In the genomic region with DNA sequence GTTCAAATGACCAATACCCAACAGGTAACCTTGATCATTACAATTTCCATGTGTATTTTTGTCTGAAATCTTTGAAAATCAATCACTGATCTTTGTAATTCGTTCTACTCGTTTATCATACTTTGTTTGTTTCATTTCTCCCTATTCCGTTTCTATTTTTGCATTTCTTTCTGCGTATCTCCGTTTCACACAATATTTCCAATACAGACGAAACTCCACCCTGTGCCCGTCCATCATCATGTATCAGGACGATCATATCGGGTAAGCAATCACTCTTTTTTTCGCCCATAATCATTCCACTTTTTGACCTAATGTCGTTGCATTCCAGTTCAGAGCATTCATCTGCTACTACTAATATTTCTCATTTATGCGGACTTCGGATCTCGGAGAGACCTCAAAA, we compare ENCODE assay signal across 5 worm cellular contexts.
A peak's percentile ranks its signal among the peaks of the same experiment; 100 is the strongest.
TF ChIP-seq lines count a peak whose summit lies in the region.

A gene (plus strand): TSS at position 206 of the 400 bp plus-strand sequence.

TF ChIP-seq in whole organism, L1 larva, 84 proteins besides CTCF, POLR2A, EP300 and RAD21 (continues in another document):
- TF ChIP-seq nhr-11 (tag; optimal IDR thresholded peaks at IDR 0.05; lab: Kevin White, UChicago): no peak
- TF ChIP-seq fkh-10 (GFP tag; optimal IDR thresholded peaks at IDR 0.05; lab: Kevin White, UChicago): no peak
- TF ChIP-seq C16A3.4 (tag; optimal IDR thresholded peaks at IDR 0.05; lab: Kevin White, UChicago): no peak
- TF ChIP-seq xbp-1 (tag; optimal IDR thresholded peaks at IDR 0.05; lab: Kevin White, UChicago): no peak
- peak; percentile 69 for TF ChIP-seq nhr-20 (tag; optimal IDR thresholded peaks at IDR 0.05; lab: Kevin White, UChicago)
- TF ChIP-seq elt-3 (tag; optimal IDR thresholded peaks at IDR 0.05; lab: Kevin White, UChicago): peak in 3 of 6 experiments; percentile 29 to 65 (median 64)
- TF ChIP-seq unc-98 (GFP tag; IDR thresholded peaks at IDR 0.05; lab: Robert Waterston, UW): no peak
- TF ChIP-seq nhr-84 (tag; optimal IDR thresholded peaks at IDR 0.05; lab: Kevin White, UChicago): no peak
- no peak for TF ChIP-seq fkh-4 (tag; optimal IDR thresholded peaks at IDR 0.05; lab: Kevin White, UChicago; ENCODE audit: borderline replicate concordance)
- no peak for TF ChIP-seq unc-130 (tag; optimal IDR thresholded peaks at IDR 0.05; lab: Kevin White, UChicago)
- no peak for TF ChIP-seq nhr-12 (tag; optimal IDR thresholded peaks at IDR 0.05; lab: Kevin White, UChicago)
- no peak for TF ChIP-seq aha-1 (tag; optimal IDR thresholded peaks at IDR 0.05; lab: Kevin White, UChicago)
- TF ChIP-seq lir-3 (tag; optimal IDR thresholded peaks at IDR 0.05; lab: Kevin White, UChicago; ENCODE audit: poor library complexity): no peak
- TF ChIP-seq egl-27 (tag; optimal IDR thresholded peaks at IDR 0.05; lab: Kevin White, UChicago): no peak
- TF ChIP-seq nhr-71 (tag; optimal IDR thresholded peaks at IDR 0.05; lab: Kevin White, UChicago): peak; percentile 56
- no peak for TF ChIP-seq pqm-1 (tag; optimal IDR thresholded peaks at IDR 0.05; lab: Kevin White, UChicago)
- TF ChIP-seq nhr-28 (tag; optimal IDR thresholded peaks at IDR 0.05; lab: Kevin White, UChicago): no peak

TF ChIP-seq in whole organism, L2 larva, 48 proteins besides CTCF, POLR2A, EP300 and RAD21:
- TF ChIP-seq sma-3 (GFP tag; optimal IDR thresholded peaks at IDR 0.05; lab: Kevin White, UChicago) (peak; percentile 48), ztf-1 (GFP tag; conservative IDR thresholded peaks at IDR 0.05; lab: Robert Waterston, UW) (no peak), nhr-10 (tag; optimal IDR thresholded peaks at IDR 0.05; lab: Kevin White, UChicago) (no peak), mab-5 (tag; optimal IDR thresholded peaks at IDR 0.05; lab: Kevin White, UChicago) (no peak), gmeb-1 (tag; optimal IDR thresholded peaks at IDR 0.05; lab: Kevin White, UChicago) (no peak), aly-2 (tag; optimal IDR thresholded peaks at IDR 0.05; lab: Kevin White, UChicago) (no peak), lin-13 (GFP tag; optimal IDR thresholded peaks at IDR 0.05; lab: Kevin White, UChicago) (no peak), dmd-4 (tag; optimal IDR thresholded peaks at IDR 0.05; lab: Kevin White, UChicago) (no peak), nhr-77 (tag; optimal IDR thresholded peaks at IDR 0.05; lab: Kevin White, UChicago) (no peak), crh-2 (tag; optimal IDR thresholded peaks at IDR 0.05; lab: Kevin White, UChicago) (peak; percentile 64), F13H6.1 (tag; optimal IDR thresholded peaks at IDR 0.05; lab: Kevin White, UChicago) (no peak), sma-9 (GFP tag; optimal IDR thresholded peaks at IDR 0.05; lab: Kevin White, UChicago) (peak; percentile 78), sma-9 (tag; optimal IDR thresholded peaks at IDR 0.05; lab: Kevin White, UChicago) (no peak), elt-1 (tag; optimal IDR thresholded peaks at IDR 0.05; lab: Kevin White, UChicago) (no peak), Y55F3AM.14 (GFP tag; optimal IDR thresholded peaks at IDR 0.05; lab: Kevin White, UChicago) (no peak), nhr-129 (tag; optimal IDR thresholded peaks at IDR 0.05; lab: Kevin White, UChicago) (peak; percentile 45), fos-1 (tag; optimal IDR thresholded peaks at IDR 0.05; lab: Kevin White, UChicago) (peak; percentile 70)

TF ChIP-seq in whole organism, L3 larva, 47 proteins besides CTCF, POLR2A, EP300 and RAD21:
- peak; percentile 67 for TF ChIP-seq pqm-1 (tag; optimal IDR thresholded peaks at IDR 0.05; lab: Kevin White, UChicago)
- TF ChIP-seq elt-2 (tag; optimal IDR thresholded peaks at IDR 0.05; lab: Kevin White, UChicago): peak; percentile 79
- no peak for TF ChIP-seq zag-1 (tag; optimal IDR thresholded peaks at IDR 0.05; lab: Kevin White, UChicago)
TF ChIP-seq in whole organism, L3 larva: peak in this region for 2.

TF ChIP-seq in whole organism, L4 larva, 104 proteins besides CTCF, POLR2A, EP300 and RAD21:
- TF ChIP-seq hlh-11 (tag; optimal IDR thresholded peaks at IDR 0.05; lab: Kevin White, UChicago) (peak; percentile 82), gei-8 (GFP tag; optimal IDR thresholded peaks at IDR 0.05; lab: Kevin White, UChicago) (no peak), pqm-1 (tag; optimal IDR thresholded peaks at IDR 0.05; lab: Kevin White, UChicago) (peak; percentile 65), nhr-77 (tag; optimal IDR thresholded peaks at IDR 0.05; lab: Kevin White, UChicago) (peak; percentile 41), duxl-1 (tag; optimal IDR thresholded peaks at IDR 0.05; lab: Kevin White, UChicago; ENCODE audit: poor library complexity) (no peak), zip-2 (tag; optimal IDR thresholded peaks at IDR 0.05; lab: Kevin White, UChicago) (no peak), attf-4 (tag; optimal IDR thresholded peaks at IDR 0.05; lab: Kevin White, UChicago) (no peak), nhr-28 (tag; optimal IDR thresholded peaks at IDR 0.05; lab: Kevin White, UChicago) (peak; percentile 73), daf-16 (GFP tag; optimal IDR thresholded peaks at IDR 0.05; lab: Kevin White, UChicago) (no peak), daf-16 (tag; optimal IDR thresholded peaks at IDR 0.05; lab: Kevin White, UChicago) (peak; percentile 80), T20F7.1 (GFP tag; optimal IDR thresholded peaks at IDR 0.05; lab: Kevin White, UChicago) (peak; percentile 36), tra-1 (GFP tag; IDR thresholded peaks at IDR 0.05; lab: Robert Waterston, UW) (no peak), ceh-20 (GFP tag; IDR thresholded peaks at IDR 0.05; lab: Robert Waterston, UW) (no peak), hlh-30 (tag; optimal IDR thresholded peaks at IDR 0.05; lab: Kevin White, UChicago; ENCODE audit: insufficient read depth) (peak; percentile 63), mdl-1 (tag; optimal IDR thresholded peaks at IDR 0.05; lab: Kevin White, UChicago) (peak in 1 of 2 experiments; percentile 37), php-3 (GFP tag; IDR thresholded peaks at IDR 0.05; lab: Robert Waterston, UW) (0 out of 2 replicates have a peak, but pooled peaks have one; percentile 39), dve-1 (tag; optimal IDR thresholded peaks at IDR 0.05; lab: Kevin White, UChicago; ENCODE audit: insufficient read depth) (peak; percentile 77), nhr-48 (tag; optimal IDR thresholded peaks at IDR 0.05; lab: Kevin White, UChicago) (peak; percentile 7)

TF ChIP-seq in whole organism, young adult, 124 proteins besides CTCF, POLR2A, EP300 and RAD21:
- no peak for TF ChIP-seq B0336.3 (GFP tag; IDR thresholded peaks at IDR 0.05; lab: Robert Waterston, UW)
- peak; percentile 91 for TF ChIP-seq nhr-80 (tag; optimal IDR thresholded peaks at IDR 0.05; lab: Kevin White, UChicago)
- TF ChIP-seq hmg-1.2 (GFP tag; IDR thresholded peaks at IDR 0.05; lab: Robert Waterston, UW): peak; percentile 62
